Worm (Caenorhabditis elegans) whole organism, L1 larva: ENCODE data around the gene srg-38.
A peak's percentile ranks its signal among the peaks of the same experiment; 100 is the strongest.

ENCODE experiments used
- C04F5.9 ChIP-seq: sonication (generic microtip); optimal IDR thresholded peaks from 2 replicates; lab custom pipeline; 2016; ENCODE audit warnings: missing genetic modification characterization, missing compliant biosample characterization
- C16A3.4 ChIP-seq: fragments of 150-350 bp; optimal IDR thresholded peaks from 2 replicates; lab custom pipeline; 2014; ENCODE audit warnings: missing biosample characterization, missing genetic modification characterization
- C34B4.2 ChIP-seq: sonication (generic microtip); optimal IDR thresholded peaks from 2 replicates; lab custom pipeline; 2017; ENCODE audit warnings: mild to moderate bottlenecking, missing genetic modification characterization, missing compliant biosample characterization
- F16B12.6 ChIP-seq: fragments of 150-350 bp; optimal IDR thresholded peaks from 2 replicates; lab custom pipeline; 2014; ENCODE audit warnings: missing biosample characterization, missing genetic modification characterization
- aly-2 ChIP-seq: fragments of 150-350 bp; optimal IDR thresholded peaks from 2 replicates; lab custom pipeline; 2014; ENCODE audit warnings: missing biosample characterization, missing genetic modification characterization
- blmp-1 ChIP-seq: fragments of 150-350 bp; optimal IDR thresholded peaks from 2 replicates; lab custom pipeline; 2014; ENCODE audit warnings: missing biosample characterization, missing genetic modification characterization
- ceh-82 ChIP-seq, 3 experiments: fragments of 150-350 bp in 1 of 3; sonication (generic microtip) in 2 of 3; optimal IDR thresholded peaks; 2 replicates each; lab custom pipeline; 2014 to 2017; ENCODE audit warnings: missing biosample characterization in 3 of 3, missing genetic modification characterization in 3 of 3
- ceh-90 ChIP-seq: sonication (generic microtip); optimal IDR thresholded peaks from 2 replicates; lab custom pipeline; 2016; ENCODE audit warnings: missing genetic modification characterization, missing compliant biosample characterization
- ces-1 ChIP-seq: fragments of 150-350 bp; optimal IDR thresholded peaks from 2 replicates; lab custom pipeline; 2014; ENCODE audit warnings: missing biosample characterization, missing genetic modification reagents, missing genetic modification characterization
- dsc-1 ChIP-seq: sonication (generic microtip); optimal IDR thresholded peaks from 2 replicates; lab custom pipeline; 2016; ENCODE audit warnings: mild to moderate bottlenecking, missing genetic modification characterization, missing compliant biosample characterization
- egl-13 ChIP-seq: sonication (generic microtip); optimal IDR thresholded peaks from 2 replicates; lab custom pipeline; 2016; ENCODE audit warnings: missing genotype, missing genetic modification reagents, missing genetic modification characterization, missing compliant biosample characterization
- egl-27 ChIP-seq, 2 experiments: fragments of 150-350 bp in 1 of 2; sonication (generic microtip); optimal IDR thresholded peaks; 3 replicates each; lab custom pipeline; 2017 to 2018; ENCODE audit warnings: missing biosample characterization in 2 of 2, missing genetic modification characterization in 2 of 2, missing genetic modification reagents in 2 of 2
- elt-2 ChIP-seq: sonication (generic microtip); optimal IDR thresholded peaks from 2 replicates; lab custom pipeline; 2016; ENCODE audit warnings: missing genetic modification characterization, mild to moderate bottlenecking, inconsistent platforms, missing compliant biosample characterization, missing genetic modification reagents
- elt-3 ChIP-seq, 6 experiments: fragments of 150-350 bp in 1 of 6; sonication (generic microtip); optimal IDR thresholded peaks; 2 replicates each; lab custom pipeline; 2017 to 2018; ENCODE audit warnings: missing biosample characterization in 6 of 6, missing genetic modification characterization in 6 of 6, inconsistent platforms in 1 of 6
- fkh-10 ChIP-seq: sonication (generic microtip); optimal IDR thresholded peaks from 2 replicates; lab custom pipeline; 2017; ENCODE audit warnings: missing biosample characterization, missing genetic modification reagents, missing genetic modification characterization
- fkh-4 ChIP-seq: sonication (generic microtip); optimal IDR thresholded peaks from 2 replicates; lab custom pipeline; 2016; ENCODE audit warnings: missing compliant biosample characterization, missing genetic modification characterization, borderline replicate concordance
- fkh-8 ChIP-seq: sonication (generic microtip); optimal IDR thresholded peaks from 2 replicates; lab custom pipeline; 2016; ENCODE audit warnings: mild to moderate bottlenecking, missing genetic modification characterization, missing compliant biosample characterization
- fos-1 ChIP-seq: fragments of 150-350 bp; optimal IDR thresholded peaks from 2 replicates; lab custom pipeline; 2014; ENCODE audit warnings: missing biosample characterization, missing genetic modification characterization
- grh-1 ChIP-seq: fragments of 200-800 bp; sonication (Bioruptor generic); IDR thresholded peaks from 2 replicates; pipeline ENCODE4 v1.3.6; 2022; ENCODE audit warnings: missing genetic modification reagents, missing genetic modification characterization, missing compliant biosample characterization
- hlh-17 ChIP-seq: fragments of 200-800 bp; sonication (Bioruptor generic); optimal IDR thresholded peaks from 2 replicates; lab custom pipeline; 2018; ENCODE audit warnings: missing genetic modification characterization, mild to moderate bottlenecking, missing compliant biosample characterization, moderate library complexity, borderline replicate concordance
- hlh-4 ChIP-seq: sonication (generic microtip); optimal IDR thresholded peaks from 2 replicates; lab custom pipeline; 2016; ENCODE audit warnings: mild to moderate bottlenecking, missing genetic modification characterization, missing compliant biosample characterization
- isw-1 ChIP-seq: fragments of 200-800 bp; sonication (Bioruptor generic); IDR thresholded peaks from 2 replicates; pipeline ENCODE4 v1.3.6; 2022; ENCODE audit warnings: missing genetic modification characterization, missing compliant biosample characterization
- jun-1 ChIP-seq: fragments of 150-350 bp; optimal IDR thresholded peaks from 2 replicates; lab custom pipeline; 2014; ENCODE audit warnings: missing biosample characterization, missing genetic modification reagents, missing genetic modification characterization
- lin-14 ChIP-seq: fragments of 200-800 bp; sonication (Bioruptor generic); optimal IDR thresholded peaks from 2 replicates; lab custom pipeline; 2018; ENCODE audit warnings: mild to moderate bottlenecking, missing genetic modification characterization, moderate library complexity, missing compliant biosample characterization
- lin-15B ChIP-seq: fragments of 150-350 bp; sonication (generic microtip); optimal IDR thresholded peaks from 3 replicates; lab custom pipeline; 2014; ENCODE audit warnings: missing biosample characterization, missing genetic modification characterization
- mdl-1 ChIP-seq, 2 experiments: fragments of 150-350 bp; optimal IDR thresholded peaks; 2 replicates each; lab custom pipeline; 2014 to 2017; ENCODE audit warnings: missing biosample characterization in 2 of 2, missing genetic modification characterization in 2 of 2, inconsistent platforms in 1 of 2
- nhr-11 ChIP-seq: fragments of 150-350 bp; optimal IDR thresholded peaks from 2 replicates; lab custom pipeline; 2014; ENCODE audit warnings: missing biosample characterization, missing genetic modification characterization
- nhr-237 ChIP-seq: fragments of 150-350 bp; optimal IDR thresholded peaks from 2 replicates; lab custom pipeline; 2014; ENCODE audit warnings: missing biosample characterization, missing genetic modification characterization
- nhr-47 ChIP-seq: sonication (generic microtip); optimal IDR thresholded peaks from 2 replicates; lab custom pipeline; 2016; ENCODE audit warnings: mild to moderate bottlenecking, missing genetic modification characterization, moderate library complexity, missing compliant biosample characterization
- nhr-71 ChIP-seq: sonication (generic microtip); optimal IDR thresholded peaks from 2 replicates; lab custom pipeline; 2016; ENCODE audit warnings: mild to moderate bottlenecking, missing genetic modification characterization, moderate library complexity, missing compliant biosample characterization
- nhr-76 ChIP-seq: sonication (generic microtip); optimal IDR thresholded peaks from 2 replicates; lab custom pipeline; 2017; ENCODE audit warnings: missing biosample characterization, missing genetic modification characterization
- nhr-77 ChIP-seq: fragments of 150-350 bp; optimal IDR thresholded peaks from 2 replicates; lab custom pipeline; 2014; ENCODE audit warnings: missing biosample characterization, missing genetic modification characterization
- nhr-84 ChIP-seq: sonication (generic microtip); optimal IDR thresholded peaks from 2 replicates; lab custom pipeline; 2017; ENCODE audit warnings: missing biosample characterization, missing genetic modification characterization
- nhr-90 ChIP-seq: sonication (generic microtip); optimal IDR thresholded peaks from 2 replicates; lab custom pipeline; 2016; ENCODE audit warnings: mild to moderate bottlenecking, missing genetic modification characterization, missing compliant biosample characterization; ENCODE audit not compliant: poor library complexity
- pag-3 ChIP-seq: sonication (generic microtip); optimal IDR thresholded peaks from 2 replicates; lab custom pipeline; 2017; ENCODE audit warnings: missing genetic modification characterization, mild to moderate bottlenecking, missing compliant biosample characterization, antibody characterized with exemption, borderline replicate concordance; ENCODE audit not compliant: insufficient read depth
- pax-3 ChIP-seq: fragments of 200-800 bp; sonication (Bioruptor generic); optimal IDR thresholded peaks from 2 replicates; lab custom pipeline; 2018; ENCODE audit warnings: mild to moderate bottlenecking, missing genetic modification characterization, moderate library complexity, missing compliant biosample characterization
- rnt-1 ChIP-seq: sonication (generic microtip); optimal IDR thresholded peaks from 2 replicates; lab custom pipeline; 2016; ENCODE audit warnings: mild to moderate bottlenecking, missing genetic modification characterization, moderate library complexity, missing compliant biosample characterization
- sox-4 ChIP-seq: sonication (generic microtip); optimal IDR thresholded peaks from 2 replicates; lab custom pipeline; 2016; ENCODE audit warnings: missing genetic modification characterization, missing compliant biosample characterization
- sptf-1 ChIP-seq: fragments of 150-350 bp; optimal IDR thresholded peaks from 2 replicates; lab custom pipeline; 2014; ENCODE audit warnings: missing biosample characterization, missing genetic modification characterization
- sup-37 ChIP-seq: fragments of 200-800 bp; sonication (Bioruptor generic); optimal IDR thresholded peaks from 2 replicates; lab custom pipeline; 2018; ENCODE audit warnings: mild to moderate bottlenecking, missing genetic modification characterization, missing compliant biosample characterization
- unc-30 ChIP-seq: sonication (generic microtip); optimal IDR thresholded peaks from 2 replicates; lab custom pipeline; 2017; ENCODE audit warnings: missing biosample characterization, missing genetic modification characterization
- unc-62 ChIP-seq: fragments of 150-350 bp; optimal IDR thresholded peaks from 2 replicates; lab custom pipeline; 2014; ENCODE audit warnings: missing biosample characterization, missing genetic modification reagents, missing genetic modification characterization
- unc-86 ChIP-seq: sonication (generic microtip); optimal IDR thresholded peaks from 2 replicates; lab custom pipeline; 2016; ENCODE audit warnings: missing genetic modification characterization, missing compliant biosample characterization
- unc-98 ChIP-seq: fragments of 200-800 bp; sonication (Bioruptor generic); IDR thresholded peaks from 2 replicates; pipeline ENCODE4 v1.3.6; 2022; ENCODE audit warnings: missing genetic modification characterization, missing compliant biosample characterization
- xbp-1 ChIP-seq: sonication (generic microtip); optimal IDR thresholded peaks from 2 replicates; lab custom pipeline; 2016; ENCODE audit warnings: missing genetic modification characterization, missing compliant biosample characterization
- zip-4 ChIP-seq: fragments of 200-800 bp; sonication (Bioruptor generic); optimal IDR thresholded peaks from 2 replicates; lab custom pipeline; 2018; ENCODE audit warnings: mild to moderate bottlenecking, missing genetic modification characterization, moderate library complexity, missing compliant biosample characterization
- ztf-4 ChIP-seq: fragments of 150-350 bp; optimal IDR thresholded peaks from 2 replicates; lab custom pipeline; 2014; ENCODE audit warnings: missing biosample characterization, missing genetic modification characterization

The srg-38 gene

ce11 chrV:11174663-11175062, 19.2 kb upstream of the srg-38 start (continued):
- TF ChIP-seq C16A3.4 (tag; lab: Kevin White, UChicago) (no peak), elt-3 (tag; optimal IDR thresholded peaks at IDR 0.05; lab: Kevin White, UChicago) (no peak), grh-1 (GFP tag; lab: Robert Waterston, UW) (no peak), pax-3 (tag; lab: Kevin White, UChicago) (no peak), pag-3 (tag; lab: Kevin White, UChicago) (no peak), F16B12.6 (no peak), unc-30 (tag; lab: Kevin White, UChicago) (no peak), elt-2 (tag; lab: Kevin White, UChicago) (no peak), lin-15B (no peak), sptf-1 (tag; lab: Kevin White, UChicago) (no peak), sox-4 (tag; lab: Kevin White, UChicago) (no peak), nhr-77 (tag; lab: Kevin White, UChicago) (no peak), nhr-90 (tag; lab: Kevin White, UChicago) (peak; percentile 23), nhr-84 (tag; lab: Kevin White, UChicago) (no peak), C34B4.2 (tag; lab: Kevin White, UChicago) (no peak), isw-1 (no peak), sup-37 (no peak), fkh-8 (no peak), ceh-82 (tag; optimal IDR thresholded peaks at IDR 0.05; lab: Kevin White, UChicago) (no peak), blmp-1 (tag; lab: Kevin White, UChicago) (no peak), dsc-1 (tag; lab: Kevin White, UChicago) (no peak), nhr-76 (tag; lab: Kevin White, UChicago) (no peak), nhr-47 (tag; lab: Kevin White, UChicago) (peak; percentile 25), unc-98 (GFP tag; lab: Robert Waterston, UW) (no peak), fkh-10 (GFP tag; lab: Kevin White, UChicago) (no peak), rnt-1 (tag; lab: Kevin White, UChicago) (peak; percentile 61), ceh-90 (tag; lab: Kevin White, UChicago) (no peak), unc-86 (no peak), egl-27 (tag; optimal IDR thresholded peaks at IDR 0.05; lab: Kevin White, UChicago) (no peak), mdl-1 (tag; optimal IDR thresholded peaks at IDR 0.05; lab: Kevin White, UChicago) (no peak)

ce11 chrV:11172667-11173066, 17.2 kb upstream of the srg-38 start:
- TF ChIP-seq nhr-11 (tag; lab: Kevin White, UChicago) (no peak), lin-14 (GFP tag; lab: Kevin White, UChicago) (peak; percentile 53), nhr-71 (peak; percentile 5), aly-2 (no peak), C34B4.2 (tag; lab: Kevin White, UChicago) (no peak), jun-1 (tag; lab: Kevin White, UChicago) (no peak), C16A3.4 (tag; lab: Kevin White, UChicago) (no peak), egl-13 (tag; lab: Kevin White, UChicago) (no peak), fkh-10 (GFP tag; lab: Kevin White, UChicago) (peak; percentile 54), fkh-8 (no peak), sox-4 (tag; lab: Kevin White, UChicago) (no peak), zip-4 (GFP tag; lab: Kevin White, UChicago) (no peak), hlh-17 (GFP tag; lab: Kevin White, UChicago) (no peak), rnt-1 (tag; lab: Kevin White, UChicago) (no peak), fkh-4 (tag; lab: Kevin White, UChicago) (no peak), xbp-1 (tag; lab: Kevin White, UChicago) (no peak), ztf-4 (no peak), C04F5.9 (tag; lab: Kevin White, UChicago) (no peak), nhr-237 (tag; lab: Kevin White, UChicago) (no peak), hlh-4 (tag; lab: Kevin White, UChicago) (no peak), unc-62 (no peak), ces-1 (GFP tag; lab: Kevin White, UChicago) (no peak), fos-1 (tag; lab: Kevin White, UChicago) (no peak), nhr-84 (tag; lab: Kevin White, UChicago) (no peak), dsc-1 (tag; lab: Kevin White, UChicago) (no peak), pag-3 (tag; lab: Kevin White, UChicago) (no peak)
